Fruit fly (Drosophila melanogaster) whole organism, prepupa: Measurements from ENCODE around the gene CG1662.

Experiments
- Blimp-1 ChIP-seq: fragments of 200-800 bp; sonication (Bioruptor generic); optimal IDR thresholded peaks from 3 replicates; lab custom pipeline; 2017; ENCODE audit warnings: missing biosample characterization, missing genetic modification characterization, mild to moderate bottlenecking, moderate library complexity, missing genetic modification reagents
- CG10631 ChIP-seq: fragments of 200-800 bp; sonication (Bioruptor generic); optimal IDR thresholded peaks from 2 replicates; lab custom pipeline; 2016; ENCODE audit warnings: missing biosample characterization, missing genetic modification characterization
- CG10669 ChIP-seq: fragments of 200-800 bp; sonication (Bioruptor generic); optimal IDR thresholded peaks from 3 replicates; lab custom pipeline; 2018; ENCODE audit warnings: missing biosample characterization, mild to moderate bottlenecking, missing genetic modification characterization, moderate library complexity
- CG11294 ChIP-seq: fragments of 200-800 bp; sonication (Bioruptor generic); IDR thresholded peaks from 2 replicates; pipeline ENCODE4 v1.3.6; 2022; ENCODE audit warnings: missing biosample characterization, missing genetic modification characterization
- CG11762 ChIP-seq: fragments of 200-800 bp; sonication (Bioruptor generic); optimal IDR thresholded peaks from 3 replicates; lab custom pipeline; 2016; ENCODE audit warnings: missing biosample characterization, missing genetic modification characterization; ENCODE audit not compliant: insufficient read depth
- CG11902 ChIP-seq: fragments of 200-800 bp; sonication (Bioruptor generic); optimal IDR thresholded peaks from 3 replicates; lab custom pipeline; 2016; ENCODE audit warnings: missing biosample characterization, missing genetic modification characterization
- CG15336 ChIP-seq: fragments of 200-800 bp; sonication (Bioruptor generic); IDR thresholded peaks from 2 replicates; pipeline ENCODE4 v1.3.6; 2022; ENCODE audit warnings: missing biosample characterization, missing genetic modification characterization
- CG3032 ChIP-seq: fragments of 200-800 bp; optimal IDR thresholded peaks from 2 replicates; lab custom pipeline; 2019; ENCODE audit warnings: missing biosample characterization, mild to moderate bottlenecking, missing genetic modification characterization, moderate library complexity
- CG31627 ChIP-seq: fragments of 200-800 bp; sonication (Bioruptor generic); optimal IDR thresholded peaks from 3 replicates; lab custom pipeline; 2016; ENCODE audit warnings: missing biosample characterization, missing genetic modification characterization
- CG32006 ChIP-seq: fragments of 200-800 bp; sonication (Bioruptor generic); optimal IDR thresholded peaks from 3 replicates; lab custom pipeline; 2017; ENCODE audit warnings: missing biosample characterization, mild to moderate bottlenecking, missing genetic modification characterization
- CG4318 ChIP-seq: fragments of 200-800 bp; sonication (Bioruptor generic); optimal IDR thresholded peaks from 3 replicates; lab custom pipeline; 2017; ENCODE audit warnings: missing biosample characterization, mild to moderate bottlenecking, missing genetic modification characterization
- CG6163 ChIP-seq: fragments of 200-800 bp; sonication (Bioruptor generic); IDR thresholded peaks from 3 replicates; pipeline ENCODE4 v1.3.6; 2022; ENCODE audit warnings: missing biosample characterization, missing genetic modification characterization
- CG6792 ChIP-seq: fragments of 200-800 bp; sonication (Bioruptor generic); optimal IDR thresholded peaks from 3 replicates; lab custom pipeline; 2016; ENCODE audit warnings: missing biosample characterization, missing genetic modification characterization
- CG6808 ChIP-seq: fragments of 200-800 bp; sonication (Bioruptor generic); optimal IDR thresholded peaks from 3 replicates; lab custom pipeline; 2017; ENCODE audit warnings: missing biosample characterization, missing genetic modification characterization, mild to moderate bottlenecking, moderate library complexity, missing genetic modification reagents
- CG6854 ChIP-seq: fragments of 200-800 bp; sonication (Bioruptor generic); optimal IDR thresholded peaks from 2 replicates; lab custom pipeline; 2017; ENCODE audit warnings: missing biosample characterization, mild to moderate bottlenecking, missing genetic modification characterization
- CG7368 ChIP-seq: fragments of 200-800 bp; sonication (Bioruptor generic); optimal IDR thresholded peaks from 3 replicates; lab custom pipeline; 2016; ENCODE audit warnings: missing biosample characterization, missing genetic modification characterization
- CG8119 ChIP-seq: fragments of 200-800 bp; sonication (Bioruptor generic); IDR thresholded peaks from 3 replicates; pipeline ENCODE4 v1.3.6; 2022; ENCODE audit warnings: missing biosample characterization, missing genetic modification characterization
- CG8319 ChIP-seq: fragments of 200-800 bp; sonication (Bioruptor generic); optimal IDR thresholded peaks from 3 replicates; lab custom pipeline; 2016; ENCODE audit warnings: missing biosample characterization, missing genetic modification characterization
- CG8632 ChIP-seq: fragments of 200-800 bp; sonication (Bioruptor generic); optimal IDR thresholded peaks from 3 replicates; lab custom pipeline; 2016; ENCODE audit warnings: missing biosample characterization, missing genetic modification characterization
- CG9139 ChIP-seq: fragments of 200-800 bp; sonication (Bioruptor generic); optimal IDR thresholded peaks from 3 replicates; lab custom pipeline; 2017; ENCODE audit warnings: missing biosample characterization, mild to moderate bottlenecking, missing genetic modification characterization
- Eip75B ChIP-seq: fragments of 200-800 bp; sonication (Bioruptor generic); optimal IDR thresholded peaks from 3 replicates; lab custom pipeline; 2016; ENCODE audit warnings: missing biosample characterization, missing genetic modification characterization
- Eip78C ChIP-seq: fragments of 200-800 bp; sonication (Bioruptor generic); peaks from one replicate; lab custom pipeline; 2016; ENCODE audit warnings: missing biosample characterization, missing genetic modification characterization
- Eip93F ChIP-seq: fragments of 200-800 bp; sonication (Bioruptor generic); optimal IDR thresholded peaks from 2 replicates; lab custom pipeline; 2016; ENCODE audit warnings: missing biosample characterization, mild to moderate bottlenecking, missing genetic modification characterization
- Ets21C ChIP-seq: fragments of 200-800 bp; sonication (Bioruptor generic); optimal IDR thresholded peaks from 3 replicates; lab custom pipeline; 2016; ENCODE audit warnings: missing biosample characterization, missing genetic modification characterization
- Ets96B ChIP-seq: fragments of 200-800 bp; optimal IDR thresholded peaks from 2 replicates; lab custom pipeline; 2019; ENCODE audit warnings: missing biosample characterization, mild to moderate bottlenecking, missing genetic modification characterization, moderate library complexity
- Hr39 ChIP-seq: fragments of 200-800 bp; sonication (Bioruptor generic); optimal IDR thresholded peaks from 2 replicates; lab custom pipeline; 2016; ENCODE audit warnings: missing biosample characterization, missing genetic modification characterization
- Hr4 ChIP-seq: fragments of 200-800 bp; sonication (Bioruptor generic); optimal IDR thresholded peaks from 3 replicates; lab custom pipeline; 2016; ENCODE audit warnings: missing biosample characterization, missing genetic modification characterization
- Lpt ChIP-seq: fragments of 200-800 bp; sonication (Bioruptor generic); optimal IDR thresholded peaks from 3 replicates; lab custom pipeline; 2016; ENCODE audit warnings: missing biosample characterization, missing genetic modification characterization
- Met ChIP-seq: fragments of 200-800 bp; sonication (Bioruptor generic); optimal IDR thresholded peaks from 3 replicates; lab custom pipeline; 2016; ENCODE audit warnings: missing biosample characterization, missing genetic modification characterization
- Smox ChIP-seq: fragments of 200-800 bp; sonication (Bioruptor generic); optimal IDR thresholded peaks from 3 replicates; lab custom pipeline; 2016; ENCODE audit warnings: missing biosample characterization, missing genetic modification characterization
- Sox102F ChIP-seq: fragments of 200-800 bp; sonication (Bioruptor generic); optimal IDR thresholded peaks from 2 replicates; lab custom pipeline; 2016; ENCODE audit warnings: missing biosample characterization, mild to moderate bottlenecking, missing genetic modification characterization
- Sox15 ChIP-seq: fragments of 200-800 bp; sonication (Bioruptor generic); optimal IDR thresholded peaks from 3 replicates; lab custom pipeline; 2016; ENCODE audit warnings: missing biosample characterization, missing genetic modification characterization
- achi ChIP-seq: fragments of 200-800 bp; sonication (Bioruptor generic); optimal IDR thresholded peaks from 3 replicates; lab custom pipeline; 2016; ENCODE audit warnings: missing biosample characterization, missing genetic modification characterization
- acj6 ChIP-seq: fragments of 200-800 bp; sonication (Bioruptor generic); optimal IDR thresholded peaks from 3 replicates; lab custom pipeline; 2016; ENCODE audit warnings: missing biosample characterization, missing genetic modification characterization
- dac ChIP-seq: fragments of 200-800 bp; sonication (Bioruptor generic); optimal IDR thresholded peaks from 2 replicates; lab custom pipeline; 2017; ENCODE audit warnings: missing biosample characterization, mild to moderate bottlenecking, missing genetic modification characterization
- dsx ChIP-seq: fragments of 200-800 bp; optimal IDR thresholded peaks from 3 replicates; lab custom pipeline; 2019; ENCODE audit warnings: missing biosample characterization, mild to moderate bottlenecking, missing genetic modification characterization, moderate library complexity; ENCODE audit not compliant: poor library complexity, severe bottlenecking
- esn ChIP-seq: fragments of 200-800 bp; sonication (Bioruptor generic); optimal IDR thresholded peaks from 2 replicates; lab custom pipeline; 2016; ENCODE audit warnings: missing biosample characterization, mild to moderate bottlenecking, missing genetic modification characterization, moderate library complexity
- fd59A ChIP-seq: fragments of 200-800 bp; sonication (Bioruptor generic); optimal IDR thresholded peaks from 2 replicates; lab custom pipeline; 2017; ENCODE audit warnings: missing biosample characterization, mild to moderate bottlenecking, missing genetic modification characterization, missing genetic modification reagents
- fkh ChIP-seq: fragments of 200-800 bp; sonication (Bioruptor generic); optimal IDR thresholded peaks from 3 replicates; lab custom pipeline; 2017; ENCODE audit warnings: missing biosample characterization, mild to moderate bottlenecking, missing genetic modification characterization, moderate library complexity
- lz ChIP-seq: fragments of 200-800 bp; sonication (Bioruptor generic); optimal IDR thresholded peaks from 3 replicates; lab custom pipeline; 2016; ENCODE audit warnings: missing biosample characterization, missing genetic modification characterization
- net ChIP-seq: fragments of 200-800 bp; sonication (Bioruptor generic); optimal IDR thresholded peaks from 3 replicates; lab custom pipeline; 2016; ENCODE audit warnings: missing biosample characterization, missing genetic modification characterization
- spab ChIP-seq: fragments of 200-800 bp; sonication (Bioruptor generic); optimal IDR thresholded peaks from 2 replicates; lab custom pipeline; 2017; ENCODE audit warnings: missing biosample characterization, mild to moderate bottlenecking, missing genetic modification characterization, missing genetic modification reagents
- ss ChIP-seq, 2 experiments: fragments of 200-800 bp; sonication (Bioruptor generic); optimal IDR thresholded peaks; 2 replicates in 1 of 2; 3 replicates in 1 of 2; lab custom pipeline; 2017 to 2018; ENCODE audit warnings: mild to moderate bottlenecking in 2 of 2, missing biosample characterization in 2 of 2, missing genetic modification characterization in 2 of 2, moderate library complexity in 1 of 2
- svp ChIP-seq: fragments of 200-800 bp; sonication (Bioruptor generic); peaks from one replicate; lab custom pipeline; 2016; ENCODE audit warnings: missing biosample characterization, missing genetic modification characterization
- topi ChIP-seq: fragments of 200-800 bp; sonication (Bioruptor generic); optimal IDR thresholded peaks from 3 replicates; lab custom pipeline; 2016; ENCODE audit warnings: missing biosample characterization, missing genetic modification characterization
- vri ChIP-seq: fragments of 200-800 bp; sonication (Bioruptor generic); optimal IDR thresholded peaks from 3 replicates; lab custom pipeline; 2016; ENCODE audit warnings: missing biosample characterization, mild to moderate bottlenecking, missing genetic modification characterization

Gene CG1662

dm6 chrX:13387373-13387850 is at the start of gene CG1662, which contains the start of gene Ype (continued):
- peak; percentile 87 for TF ChIP-seq Eip78C (GFP tag; lab: Kevin White, UChicago)
- peak; percentile 78 for TF ChIP-seq CG31627
- TF ChIP-seq CG9139 (GFP tag; lab: Kevin White, UChicago), result no peak
- peak; percentile 63 for TF ChIP-seq Eip75B (GFP tag; lab: Kevin White, UChicago)
- peak; percentile 66 for TF ChIP-seq Sox15
- peak; percentile 39 for TF ChIP-seq Blimp-1 (GFP tag; lab: Kevin White, UChicago)
- TF ChIP-seq CG8119, result peak; percentile 34; the same call in 1 of the 3 replicates
- TF ChIP-seq Ets21C (GFP tag; lab: Kevin White, UChicago), result peak; percentile 73
- TF ChIP-seq CG8319, result peak; percentile 38
- TF ChIP-seq, all 60 proteins: peak for 53

dm6 chrX:13338113-13338512 is 49.2 kb upstream of the CG1662 start, which contains the start of gene CG15747:
CG15747 (plus strand) TSS chrX:13338318.
- TF ChIP-seq CG6854 (GFP tag; lab: Kevin White, UChicago) (no peak), Eip78C (GFP tag; lab: Kevin White, UChicago) (peak; percentile 11), fkh (GFP tag; lab: Kevin White, UChicago) (peak; percentile 28)

DNA sequence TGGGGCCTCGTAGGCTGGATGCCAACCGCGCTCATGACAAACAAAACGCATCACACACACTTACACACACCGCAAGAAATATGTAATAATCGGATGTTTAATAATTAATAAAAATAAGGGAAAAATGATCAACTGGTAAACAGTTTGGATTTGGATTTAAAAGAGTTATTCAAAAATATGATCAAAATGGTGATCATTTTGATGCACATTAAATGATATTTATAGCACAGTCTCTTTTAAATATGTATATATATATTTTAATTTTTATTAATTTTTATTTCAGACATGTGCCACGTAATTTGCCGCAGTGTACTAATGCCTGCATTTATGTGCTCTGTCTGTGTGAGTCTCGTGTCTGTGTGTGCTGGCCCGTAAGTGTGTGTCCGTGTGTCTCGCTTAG is 42.0 kb upstream of the CG1662 start:
- TF ChIP-seq CG7368 (no peak), CG8119 (peak; percentile 47; the same call in 1 of the 3 replicates), svp (no peak), dac (GFP tag; lab: Kevin White, UChicago) (no peak), CG6854 (GFP tag; lab: Kevin White, UChicago) (no peak), CG4318 (GFP tag; lab: Kevin White, UChicago) (peak; percentile 27), Smox (GFP tag; lab: Kevin White, UChicago) (no peak), lz (GFP tag; lab: Kevin White, UChicago) (no peak), dsx (GFP tag; lab: Kevin White, UChicago) (peak; percentile 55), achi (peak; percentile 27), fd59A (no peak), vri (GFP tag; lab: Kevin White, UChicago) (no peak), Hr4 (no peak), CG10631 (GFP tag; lab: Kevin White, UChicago) (peak; percentile 28), CG11762 (no peak), CG10669 (GFP tag; lab: Kevin White, UChicago) (peak; percentile 20), Ets21C (GFP tag; lab: Kevin White, UChicago) (no peak), Eip93F (GFP tag; lab: Kevin White, UChicago) (no peak), CG3032 (peak; percentile 61), esn (GFP tag; lab: Kevin White, UChicago) (no peak), Hr39 (no peak), Eip75B (GFP tag; lab: Kevin White, UChicago) (no peak), CG32006 (GFP tag; lab: Kevin White, UChicago) (peak; percentile 60), CG6163 (GFP tag; lab: Robert Waterston, UW) (no peak), CG8632 (GFP tag; lab: Kevin White, UChicago) (peak; percentile 13), CG15336 (GFP tag; lab: Robert Waterston, UW) (peak; percentile 36; the same call in 1 of the 2 replicates), Sox15 (no peak), CG11294 (no peak), Sox102F (GFP tag; lab: Kevin White, UChicago) (no peak), fkh (GFP tag; lab: Kevin White, UChicago) (no peak), CG6808 (GFP tag; lab: Kevin White, UChicago) (peak; percentile 43), CG8319 (no peak), spab (GFP tag; lab: Kevin White, UChicago) (peak; percentile 31), Eip78C (GFP tag; lab: Kevin White, UChicago) (peak; percentile 61), CG11902 (GFP tag; lab: Kevin White, UChicago) (no peak), topi (GFP tag; lab: Kevin White, UChicago) (no peak), Met (GFP tag; lab: Kevin White, UChicago) (no peak), net (GFP tag; lab: Kevin White, UChicago) (no peak), ss (GFP tag; optimal IDR thresholded peaks at IDR 0.05; lab: Kevin White, UChicago) (peak; percentile 45 to 65), Ets96B (tag; lab: Kevin White, UChicago) (peak; percentile 58), acj6 (GFP tag; lab: Kevin White, UChicago) (peak; percentile 37), CG9139 (GFP tag; lab: Kevin White, UChicago) (peak; percentile 15), CG6792 (no peak), Lpt (GFP tag; lab: Kevin White, UChicago) (no peak)
